Fruit fly (Drosophila melanogaster) whole organism, prepupa: ENCODE data around the gene CG33912.
A peak's percentile ranks its signal among the peaks of the same experiment; 100 is the strongest.

ENCODE experiments used
- Blimp-1 ChIP-seq: fragments of 200-800 bp; sonication (Bioruptor generic); optimal IDR thresholded peaks from 3 replicates; lab custom pipeline; 2017; ENCODE audit warnings: missing biosample characterization, missing genetic modification characterization, mild to moderate bottlenecking, moderate library complexity, missing genetic modification reagents
- CG10631 ChIP-seq: fragments of 200-800 bp; sonication (Bioruptor generic); optimal IDR thresholded peaks from 2 replicates; lab custom pipeline; 2016; ENCODE audit warnings: missing biosample characterization, missing genetic modification characterization
- CG11762 ChIP-seq: fragments of 200-800 bp; sonication (Bioruptor generic); optimal IDR thresholded peaks from 3 replicates; lab custom pipeline; 2016; ENCODE audit warnings: missing biosample characterization, missing genetic modification characterization; ENCODE audit not compliant: insufficient read depth
- CG11902 ChIP-seq: fragments of 200-800 bp; sonication (Bioruptor generic); optimal IDR thresholded peaks from 3 replicates; lab custom pipeline; 2016; ENCODE audit warnings: missing biosample characterization, missing genetic modification characterization
- CG15336 ChIP-seq: fragments of 200-800 bp; sonication (Bioruptor generic); IDR thresholded peaks from 2 replicates; pipeline ENCODE4 v1.3.6; 2022; ENCODE audit warnings: missing biosample characterization, missing genetic modification characterization
- CG1621 ChIP-seq: fragments of 200-800 bp; sonication (Bioruptor generic); optimal IDR thresholded peaks from 3 replicates; lab custom pipeline; 2018; ENCODE audit warnings: missing biosample characterization, mild to moderate bottlenecking, missing genetic modification characterization
- CG16779 ChIP-seq: fragments of 200-800 bp; sonication (Bioruptor generic); optimal IDR thresholded peaks from 3 replicates; lab custom pipeline; 2017; ENCODE audit warnings: missing biosample characterization, mild to moderate bottlenecking, missing genetic modification characterization
- CG3032 ChIP-seq: fragments of 200-800 bp; optimal IDR thresholded peaks from 2 replicates; lab custom pipeline; 2019; ENCODE audit warnings: missing biosample characterization, mild to moderate bottlenecking, missing genetic modification characterization, moderate library complexity
- CG31627 ChIP-seq: fragments of 200-800 bp; sonication (Bioruptor generic); optimal IDR thresholded peaks from 3 replicates; lab custom pipeline; 2016; ENCODE audit warnings: missing biosample characterization, missing genetic modification characterization
- CG32006 ChIP-seq: fragments of 200-800 bp; sonication (Bioruptor generic); optimal IDR thresholded peaks from 3 replicates; lab custom pipeline; 2017; ENCODE audit warnings: missing biosample characterization, mild to moderate bottlenecking, missing genetic modification characterization
- CG34406 ChIP-seq: fragments of 200-800 bp; sonication (Bioruptor generic); optimal IDR thresholded peaks from 3 replicates; lab custom pipeline; 2016; ENCODE audit warnings: missing biosample characterization, missing genetic modification characterization
- CG4318 ChIP-seq: fragments of 200-800 bp; sonication (Bioruptor generic); optimal IDR thresholded peaks from 3 replicates; lab custom pipeline; 2017; ENCODE audit warnings: missing biosample characterization, mild to moderate bottlenecking, missing genetic modification characterization
- CG6163 ChIP-seq: fragments of 200-800 bp; sonication (Bioruptor generic); IDR thresholded peaks from 3 replicates; pipeline ENCODE4 v1.3.6; 2022; ENCODE audit warnings: missing biosample characterization, missing genetic modification characterization
- CG6276 ChIP-seq: fragments of 200-800 bp; sonication (Bioruptor generic); optimal IDR thresholded peaks from 2 replicates; lab custom pipeline; 2017; ENCODE audit warnings: missing biosample characterization, mild to moderate bottlenecking, missing genetic modification characterization
- CG6792 ChIP-seq: fragments of 200-800 bp; sonication (Bioruptor generic); optimal IDR thresholded peaks from 3 replicates; lab custom pipeline; 2016; ENCODE audit warnings: missing biosample characterization, missing genetic modification characterization
- CG6808 ChIP-seq: fragments of 200-800 bp; sonication (Bioruptor generic); optimal IDR thresholded peaks from 3 replicates; lab custom pipeline; 2017; ENCODE audit warnings: missing biosample characterization, missing genetic modification characterization, mild to moderate bottlenecking, moderate library complexity, missing genetic modification reagents
- CG6854 ChIP-seq: fragments of 200-800 bp; sonication (Bioruptor generic); optimal IDR thresholded peaks from 2 replicates; lab custom pipeline; 2017; ENCODE audit warnings: missing biosample characterization, mild to moderate bottlenecking, missing genetic modification characterization
- CG7368 ChIP-seq: fragments of 200-800 bp; sonication (Bioruptor generic); optimal IDR thresholded peaks from 3 replicates; lab custom pipeline; 2016; ENCODE audit warnings: missing biosample characterization, missing genetic modification characterization
- CG8119 ChIP-seq: fragments of 200-800 bp; sonication (Bioruptor generic); IDR thresholded peaks from 3 replicates; pipeline ENCODE4 v1.3.6; 2022; ENCODE audit warnings: missing biosample characterization, missing genetic modification characterization
- CG8319 ChIP-seq: fragments of 200-800 bp; sonication (Bioruptor generic); optimal IDR thresholded peaks from 3 replicates; lab custom pipeline; 2016; ENCODE audit warnings: missing biosample characterization, missing genetic modification characterization
- CG8632 ChIP-seq: fragments of 200-800 bp; sonication (Bioruptor generic); optimal IDR thresholded peaks from 3 replicates; lab custom pipeline; 2016; ENCODE audit warnings: missing biosample characterization, missing genetic modification characterization
- CG9139 ChIP-seq: fragments of 200-800 bp; sonication (Bioruptor generic); optimal IDR thresholded peaks from 3 replicates; lab custom pipeline; 2017; ENCODE audit warnings: missing biosample characterization, mild to moderate bottlenecking, missing genetic modification characterization
- Eip75B ChIP-seq: fragments of 200-800 bp; sonication (Bioruptor generic); optimal IDR thresholded peaks from 3 replicates; lab custom pipeline; 2016; ENCODE audit warnings: missing biosample characterization, missing genetic modification characterization
- Eip78C ChIP-seq: fragments of 200-800 bp; sonication (Bioruptor generic); peaks from one replicate; lab custom pipeline; 2016; ENCODE audit warnings: missing biosample characterization, missing genetic modification characterization
- Eip93F ChIP-seq: fragments of 200-800 bp; sonication (Bioruptor generic); optimal IDR thresholded peaks from 2 replicates; lab custom pipeline; 2016; ENCODE audit warnings: missing biosample characterization, mild to moderate bottlenecking, missing genetic modification characterization
- Ets21C ChIP-seq: fragments of 200-800 bp; sonication (Bioruptor generic); optimal IDR thresholded peaks from 3 replicates; lab custom pipeline; 2016; ENCODE audit warnings: missing biosample characterization, missing genetic modification characterization
- Gug ChIP-seq: fragments of 200-800 bp; sonication (Bioruptor generic); IDR thresholded peaks from 2 replicates; pipeline ENCODE4 v1.3.6; 2022; ENCODE audit warnings: missing biosample characterization, missing genetic modification characterization
- Hr38 ChIP-seq: sonication (Bioruptor generic); optimal IDR thresholded peaks from 2 replicates; lab custom pipeline; 2016; ENCODE audit warnings: missing biosample characterization, missing genetic modification characterization
- Hr4 ChIP-seq: fragments of 200-800 bp; sonication (Bioruptor generic); optimal IDR thresholded peaks from 3 replicates; lab custom pipeline; 2016; ENCODE audit warnings: missing biosample characterization, missing genetic modification characterization
- Lpt ChIP-seq: fragments of 200-800 bp; sonication (Bioruptor generic); optimal IDR thresholded peaks from 3 replicates; lab custom pipeline; 2016; ENCODE audit warnings: missing biosample characterization, missing genetic modification characterization
- Met ChIP-seq: fragments of 200-800 bp; sonication (Bioruptor generic); optimal IDR thresholded peaks from 3 replicates; lab custom pipeline; 2016; ENCODE audit warnings: missing biosample characterization, missing genetic modification characterization
- Smox ChIP-seq: fragments of 200-800 bp; sonication (Bioruptor generic); optimal IDR thresholded peaks from 3 replicates; lab custom pipeline; 2016; ENCODE audit warnings: missing biosample characterization, missing genetic modification characterization
- Sox102F ChIP-seq: fragments of 200-800 bp; sonication (Bioruptor generic); optimal IDR thresholded peaks from 2 replicates; lab custom pipeline; 2016; ENCODE audit warnings: missing biosample characterization, mild to moderate bottlenecking, missing genetic modification characterization
- Sox14 ChIP-seq: fragments of 200-800 bp; sonication (Bioruptor generic); optimal IDR thresholded peaks from 3 replicates; lab custom pipeline; 2016; ENCODE audit warnings: missing biosample characterization, missing genetic modification characterization
- Sox15 ChIP-seq: fragments of 200-800 bp; sonication (Bioruptor generic); optimal IDR thresholded peaks from 3 replicates; lab custom pipeline; 2016; ENCODE audit warnings: missing biosample characterization, missing genetic modification characterization
- achi ChIP-seq: fragments of 200-800 bp; sonication (Bioruptor generic); optimal IDR thresholded peaks from 3 replicates; lab custom pipeline; 2016; ENCODE audit warnings: missing biosample characterization, missing genetic modification characterization
- acj6 ChIP-seq: fragments of 200-800 bp; sonication (Bioruptor generic); optimal IDR thresholded peaks from 3 replicates; lab custom pipeline; 2016; ENCODE audit warnings: missing biosample characterization, missing genetic modification characterization
- cyc ChIP-seq: fragments of 200-800 bp; sonication (Bioruptor generic); optimal IDR thresholded peaks from 3 replicates; lab custom pipeline; 2016; ENCODE audit warnings: missing biosample characterization, missing genetic modification characterization
- dac ChIP-seq: fragments of 200-800 bp; sonication (Bioruptor generic); optimal IDR thresholded peaks from 2 replicates; lab custom pipeline; 2017; ENCODE audit warnings: missing biosample characterization, mild to moderate bottlenecking, missing genetic modification characterization
- dsx ChIP-seq: fragments of 200-800 bp; optimal IDR thresholded peaks from 3 replicates; lab custom pipeline; 2019; ENCODE audit warnings: missing biosample characterization, mild to moderate bottlenecking, missing genetic modification characterization, moderate library complexity; ENCODE audit not compliant: poor library complexity, severe bottlenecking
- eg ChIP-seq: fragments of 200-800 bp; sonication (Bioruptor generic); IDR thresholded peaks from 3 replicates; pipeline ENCODE4 v1.3.6; 2022; ENCODE audit warnings: missing biosample characterization, missing genetic modification characterization
- esn ChIP-seq: fragments of 200-800 bp; sonication (Bioruptor generic); optimal IDR thresholded peaks from 2 replicates; lab custom pipeline; 2016; ENCODE audit warnings: missing biosample characterization, mild to moderate bottlenecking, missing genetic modification characterization, moderate library complexity
- fd59A ChIP-seq: fragments of 200-800 bp; sonication (Bioruptor generic); optimal IDR thresholded peaks from 2 replicates; lab custom pipeline; 2017; ENCODE audit warnings: missing biosample characterization, mild to moderate bottlenecking, missing genetic modification characterization, missing genetic modification reagents
- fd85E ChIP-seq: fragments of 200-800 bp; sonication (Bioruptor generic); optimal IDR thresholded peaks from 3 replicates; lab custom pipeline; 2016; ENCODE audit warnings: missing biosample characterization, missing genetic modification characterization
- fkh ChIP-seq: fragments of 200-800 bp; sonication (Bioruptor generic); optimal IDR thresholded peaks from 3 replicates; lab custom pipeline; 2017; ENCODE audit warnings: missing biosample characterization, mild to moderate bottlenecking, missing genetic modification characterization, moderate library complexity
- lz ChIP-seq: fragments of 200-800 bp; sonication (Bioruptor generic); optimal IDR thresholded peaks from 3 replicates; lab custom pipeline; 2016; ENCODE audit warnings: missing biosample characterization, missing genetic modification characterization
- net ChIP-seq: fragments of 200-800 bp; sonication (Bioruptor generic); optimal IDR thresholded peaks from 3 replicates; lab custom pipeline; 2016; ENCODE audit warnings: missing biosample characterization, missing genetic modification characterization
- pdm3 ChIP-seq: fragments of 200-800 bp; sonication (Bioruptor generic); optimal IDR thresholded peaks from 3 replicates; lab custom pipeline; 2016; ENCODE audit warnings: missing biosample characterization, missing genetic modification characterization
- salr ChIP-seq, 2 experiments: fragments of 200-800 bp; sonication (Bioruptor generic); optimal IDR thresholded peaks; 3 replicates each; lab custom pipeline; 2016 to 2018; ENCODE audit warnings: missing biosample characterization in 2 of 2, missing genetic modification characterization in 2 of 2, mild to moderate bottlenecking in 1 of 2
- ss ChIP-seq, 2 experiments: fragments of 200-800 bp; sonication (Bioruptor generic); optimal IDR thresholded peaks; 2 replicates in 1 of 2; 3 replicates in 1 of 2; lab custom pipeline; 2017 to 2018; ENCODE audit warnings: mild to moderate bottlenecking in 2 of 2, missing biosample characterization in 2 of 2, missing genetic modification characterization in 2 of 2, moderate library complexity in 1 of 2
- vri ChIP-seq: fragments of 200-800 bp; sonication (Bioruptor generic); optimal IDR thresholded peaks from 3 replicates; lab custom pipeline; 2016; ENCODE audit warnings: missing biosample characterization, mild to moderate bottlenecking, missing genetic modification characterization

CG33912 gene

dm6 chr3L:20733530-20734257 lies 21.8 kb downstream of the CG33912 start:
- TF ChIP-seq CG16779 (tag; lab: Kevin White, UChicago) (no peak), CG9139 (no peak), Eip93F (GFP tag; lab: Kevin White, UChicago) (no peak), fd85E (GFP tag; lab: Kevin White, UChicago) (no peak), Blimp-1 (GFP tag; lab: Kevin White, UChicago) (no peak), CG6808 (GFP tag; lab: Kevin White, UChicago) (no peak), Hr4 (GFP tag; lab: Kevin White, UChicago) (peak; percentile 39), cyc (no peak), esn (GFP tag; lab: Kevin White, UChicago) (peak; percentile 43), CG8632 (GFP tag; lab: Kevin White, UChicago) (no peak), Smox (GFP tag; lab: Kevin White, UChicago) (no peak), Eip78C (peak; percentile 76), lz (GFP tag; lab: Kevin White, UChicago) (no peak), CG11762 (no peak), achi (GFP tag; lab: Kevin White, UChicago) (no peak), Sox14 (GFP tag; lab: Kevin White, UChicago) (peak; percentile 18), net (GFP tag; lab: Kevin White, UChicago) (no peak), CG10631 (GFP tag; lab: Kevin White, UChicago) (peak; percentile 5), CG6163 (GFP tag; lab: Robert Waterston, UW) (0 out of 3 replicates have a peak, but pooled peaks have one; percentile 7), Hr38 (no peak), Gug (GFP tag; lab: Robert Waterston, UW) (no peak), CG8319 (GFP tag; lab: Kevin White, UChicago) (no peak), CG7368 (no peak), Lpt (GFP tag; lab: Kevin White, UChicago) (peak; percentile 15), ss (GFP tag; optimal IDR thresholded peaks at IDR 0.05; lab: Kevin White, UChicago) (no peak), Ets21C (no peak), pdm3 (GFP tag; lab: Kevin White, UChicago) (peak; percentile 1), CG1621 (tag; lab: Kevin White, UChicago) (no peak), fkh (GFP tag; lab: Kevin White, UChicago) (no peak), CG15336 (no peak), dac (GFP tag; lab: Kevin White, UChicago) (no peak), CG4318 (GFP tag; lab: Kevin White, UChicago) (no peak), CG34406 (peak; percentile 14), acj6 (GFP tag; lab: Kevin White, UChicago) (peak; percentile 42), CG11902 (no peak), Sox102F (peak; percentile 27), CG32006 (GFP tag; lab: Kevin White, UChicago) (peak; percentile 51), Sox15 (GFP tag; lab: Kevin White, UChicago) (no peak), salr (GFP tag; optimal IDR thresholded peaks at IDR 0.05; lab: Kevin White, UChicago) (no peak), CG6854 (GFP tag; lab: Kevin White, UChicago) (peak; percentile 65), CG3032 (tag; lab: Kevin White, UChicago) (no peak), Met (no peak), dsx (GFP tag; lab: Kevin White, UChicago) (peak; percentile 36), eg (0 out of 3 replicates have a peak, but pooled peaks have one; percentile 24), fd59A (GFP tag; lab: Kevin White, UChicago) (no peak), CG6792 (GFP tag; lab: Kevin White, UChicago) (no peak), vri (GFP tag; lab: Kevin White, UChicago) (no peak), CG6276 (GFP tag; lab: Kevin White, UChicago) (no peak), CG8119 (GFP tag; lab: Robert Waterston, UW) (0 out of 3 replicates have a peak, but pooled peaks have one; percentile 25), CG31627 (GFP tag; lab: Kevin White, UChicago) (peak; percentile 33), Eip75B (no peak)
